Fruit fly (Drosophila melanogaster) whole organism, embryonic: ENCODE data around the gene CG18473.

Experiments
- Antp ChIP-seq: fragments of 200-800 bp; sonication (Bioruptor generic); optimal IDR thresholded peaks from 3 replicates; lab custom pipeline; 2016; ENCODE audit warnings: missing biosample characterization, missing genetic modification characterization
- CG11093 ChIP-seq: fragments of 200-800 bp; sonication (Bioruptor generic); IDR thresholded peaks from 3 replicates; pipeline ENCODE4 v1.3.6; 2022; ENCODE audit warnings: missing biosample characterization, missing genetic modification characterization
- CG11723 ChIP-seq: fragments of 200-800 bp; sonication (Bioruptor generic); optimal IDR thresholded peaks from 2 replicates; lab custom pipeline; 2017; ENCODE audit warnings: missing biosample characterization, mild to moderate bottlenecking, missing genetic modification characterization
- CG12104 ChIP-seq: fragments of 200-800 bp; sonication (Bioruptor generic); optimal IDR thresholded peaks from 3 replicates; lab custom pipeline; 2016; ENCODE audit warnings: missing biosample characterization, missing genetic modification characterization
- CG12299 ChIP-seq: fragments of 200-800 bp; sonication (Bioruptor generic); optimal IDR thresholded peaks from 2 replicates; lab custom pipeline; 2018; ENCODE audit warnings: missing biosample characterization, mild to moderate bottlenecking, missing genetic modification characterization
- CG14965 ChIP-seq: fragments of 200-800 bp; sonication (Bioruptor generic); optimal IDR thresholded peaks from 2 replicates; lab custom pipeline; 2016; ENCODE audit warnings: missing biosample characterization, missing genetic modification characterization, borderline replicate concordance
- CG15269 ChIP-seq: fragments of 200-800 bp; sonication (Bioruptor generic); optimal IDR thresholded peaks from 2 replicates; lab custom pipeline; 2018; ENCODE audit warnings: missing biosample characterization, mild to moderate bottlenecking, missing genetic modification characterization, moderate library complexity
- CG17186 ChIP-seq: fragments of 200-800 bp; sonication (Bioruptor generic); optimal IDR thresholded peaks from 3 replicates; lab custom pipeline; 2017; ENCODE audit warnings: missing biosample characterization, missing genetic modification reagents, missing genetic modification characterization
- CG17912 ChIP-seq: fragments of 200-800 bp; sonication (Bioruptor generic); optimal IDR thresholded peaks from 2 replicates; lab custom pipeline; 2018; ENCODE audit warnings: missing biosample characterization, mild to moderate bottlenecking, missing genetic modification characterization
- CG30020 ChIP-seq: fragments of 200-800 bp; optimal IDR thresholded peaks from 2 replicates; lab custom pipeline; 2019; ENCODE audit warnings: missing biosample characterization, mild to moderate bottlenecking, missing genetic modification characterization, moderate library complexity
- CG3163 ChIP-seq: fragments of 200-800 bp; sonication (Bioruptor generic); optimal IDR thresholded peaks from 3 replicates; lab custom pipeline; 2016; ENCODE audit warnings: missing biosample characterization, missing genetic modification characterization
- CG3847 ChIP-seq: fragments of 200-800 bp; sonication (Bioruptor generic); IDR thresholded peaks from 2 replicates; pipeline ENCODE4 v1.3.6; 2022; ENCODE audit warnings: missing biosample characterization, missing genetic modification characterization
- CG4707 ChIP-seq: fragments of 200-800 bp; sonication (Bioruptor generic); optimal IDR thresholded peaks from 2 replicates; lab custom pipeline; 2018; ENCODE audit warnings: missing biosample characterization, mild to moderate bottlenecking, missing genetic modification characterization, moderate library complexity
- CG4730 ChIP-seq: fragments of 200-800 bp; sonication (Bioruptor generic); IDR thresholded peaks from 2 replicates; pipeline ENCODE4 v1.3.6; 2022; ENCODE audit warnings: missing biosample characterization, missing genetic modification characterization
- CG6683 ChIP-seq: fragments of 200-800 bp; sonication (Bioruptor generic); optimal IDR thresholded peaks from 2 replicates; lab custom pipeline; 2017; ENCODE audit warnings: missing biosample characterization, mild to moderate bottlenecking, missing genetic modification characterization, missing genetic modification reagents
- CHES-1-like ChIP-seq: fragments of 200-800 bp; sonication (Bioruptor generic); optimal IDR thresholded peaks from 2 replicates; lab custom pipeline; 2016; ENCODE audit warnings: missing biosample characterization, missing genetic modification characterization
- CkIIα-i1 ChIP-seq: fragments of 200-800 bp; sonication (Bioruptor generic); IDR thresholded peaks from 2 replicates; pipeline ENCODE4 v1.3.6; 2022; ENCODE audit warnings: missing biosample characterization, missing genetic modification characterization
- E2f1 ChIP-seq: fragments of 200-800 bp; sonication (Bioruptor generic); IDR thresholded peaks from 2 replicates; pipeline ENCODE4 v1.3.6; 2022; ENCODE audit warnings: missing biosample characterization, missing genetic modification characterization
- Gug ChIP-seq: fragments of 200-800 bp; sonication (Bioruptor generic); IDR thresholded peaks from 4 replicates; pipeline ENCODE4 v1.3.6; 2022; ENCODE audit warnings: missing biosample characterization, missing genetic modification characterization
- HLH4C ChIP-seq: fragments of 200-800 bp; sonication (Bioruptor generic); IDR thresholded peaks from 3 replicates; pipeline ENCODE4 v1.3.6; 2022; ENCODE audit warnings: missing biosample characterization, missing genetic modification characterization; ENCODE audit not compliant: partially characterized antibody
- Hey ChIP-seq: fragments of 200-800 bp; sonication (Bioruptor generic); optimal IDR thresholded peaks from 3 replicates; lab custom pipeline; 2018; ENCODE audit warnings: missing biosample characterization, mild to moderate bottlenecking, missing genetic modification characterization
- Hsf ChIP-seq: fragments of 200-800 bp; sonication (Bioruptor generic); optimal IDR thresholded peaks from 3 replicates; lab custom pipeline; 2016; ENCODE audit warnings: missing biosample characterization, missing genetic modification characterization
- Kr ChIP-seq: fragments of 200-800 bp; sonication (Bioruptor generic); optimal IDR thresholded peaks from 2 replicates; lab custom pipeline; 2017; ENCODE audit warnings: missing biosample characterization, mild to moderate bottlenecking, missing genetic modification characterization
- Lhr ChIP-seq: fragments of 200-800 bp; sonication (Bioruptor generic); optimal IDR thresholded peaks from 3 replicates; lab custom pipeline; 2017; ENCODE audit warnings: mild to moderate bottlenecking, missing biosample characterization, missing genetic modification reagents, missing genetic modification characterization
- MESR4 ChIP-seq: fragments of 200-800 bp; sonication (Bioruptor generic); optimal IDR thresholded peaks from 2 replicates; lab custom pipeline; 2018; ENCODE audit warnings: missing biosample characterization, mild to moderate bottlenecking, missing genetic modification characterization, moderate library complexity
- Scr ChIP-seq: fragments of 200-800 bp; sonication (Bioruptor generic); IDR thresholded peaks from 2 replicates; pipeline ENCODE4 v1.3.6; 2022; ENCODE audit warnings: missing biosample characterization, missing genetic modification characterization; ENCODE audit not compliant: partially characterized antibody
- Side ChIP-seq: fragments of 200-800 bp; sonication (Bioruptor generic); optimal IDR thresholded peaks from 2 replicates; lab custom pipeline; 2016; ENCODE audit warnings: missing biosample characterization, missing genetic modification characterization
- Vsx1 ChIP-seq: fragments of 200-800 bp; sonication (Bioruptor generic); optimal IDR thresholded peaks from 2 replicates; lab custom pipeline; 2017; ENCODE audit warnings: missing biosample characterization, mild to moderate bottlenecking, missing genetic modification characterization, missing genetic modification reagents
- YL-1 ChIP-seq: fragments of 200-800 bp; sonication (Bioruptor generic); optimal IDR thresholded peaks from 3 replicates; lab custom pipeline; 2017; ENCODE audit warnings: missing biosample characterization, mild to moderate bottlenecking, missing genetic modification characterization
- ash1 ChIP-seq: fragments of 200-800 bp; sonication (Bioruptor generic); optimal IDR thresholded peaks from 2 replicates; lab custom pipeline; 2018; ENCODE audit warnings: missing biosample characterization, mild to moderate bottlenecking, missing genetic modification characterization
- bcd ChIP-seq: fragments of 200-800 bp; sonication (Bioruptor generic); optimal IDR thresholded peaks from 2 replicates; lab custom pipeline; 2017; ENCODE audit warnings: missing biosample characterization, mild to moderate bottlenecking, missing genetic modification characterization
- dan ChIP-seq: fragments of 200-800 bp; sonication (Bioruptor generic); IDR thresholded peaks from 2 replicates; pipeline ENCODE4 v1.3.6; 2022; ENCODE audit warnings: missing biosample characterization, missing genetic modification characterization
- eve ChIP-seq, 2 experiments: fragments of >200 bp; optimal IDR thresholded peaks; 2 replicates each; lab custom pipeline; 2017; ENCODE audit warnings: missing biosample characterization in 2 of 2, missing genetic modification characterization in 2 of 2
- fu2 ChIP-seq: fragments of 200-800 bp; sonication (Bioruptor generic); optimal IDR thresholded peaks from 2 replicates; lab custom pipeline; 2016; ENCODE audit warnings: missing biosample characterization, missing genetic modification characterization
- gsb-n ChIP-seq: fragments of 200-800 bp; sonication (Bioruptor generic); optimal IDR thresholded peaks from 3 replicates; lab custom pipeline; 2018; ENCODE audit warnings: missing biosample characterization, mild to moderate bottlenecking, missing genetic modification characterization
- kni ChIP-seq: fragments of 200-800 bp; sonication (Bioruptor generic); optimal IDR thresholded peaks from 3 replicates; lab custom pipeline; 2017; ENCODE audit warnings: mild to moderate bottlenecking, missing biosample characterization, missing genetic modification reagents, missing genetic modification characterization
- lmd ChIP-seq: fragments of 200-800 bp; sonication (Bioruptor generic); IDR thresholded peaks from 2 replicates; pipeline ENCODE4 v1.3.6; 2022; ENCODE audit warnings: missing biosample characterization, missing genetic modification characterization
- oc ChIP-seq: fragments of 200-800 bp; sonication (Bioruptor generic); optimal IDR thresholded peaks from 2 replicates; lab custom pipeline; 2018; ENCODE audit warnings: missing biosample characterization, mild to moderate bottlenecking, missing genetic modification characterization, moderate library complexity
- p53 ChIP-seq: fragments of 200-800 bp; sonication (Bioruptor generic); optimal IDR thresholded peaks from 2 replicates; lab custom pipeline; 2016; ENCODE audit warnings: missing biosample characterization, missing genetic modification characterization
- pho ChIP-seq: fragments of 200-800 bp; sonication (Bioruptor generic); optimal IDR thresholded peaks from 2 replicates; lab custom pipeline; 2016; ENCODE audit warnings: missing biosample characterization, missing genetic modification characterization
- phol ChIP-seq: fragments of 200-800 bp; sonication (Bioruptor generic); optimal IDR thresholded peaks from 3 replicates; lab custom pipeline; 2018; ENCODE audit warnings: missing biosample characterization, mild to moderate bottlenecking, missing genetic modification characterization, moderate library complexity
- pum ChIP-seq: fragments of 200-800 bp; sonication (Bioruptor generic); optimal IDR thresholded peaks from 2 replicates; lab custom pipeline; 2016; ENCODE audit warnings: missing biosample characterization, missing genetic modification characterization
- ro ChIP-seq: fragments of 200-800 bp; sonication (Bioruptor generic); IDR thresholded peaks from 2 replicates; pipeline ENCODE4 v1.3.6; 2022; ENCODE audit warnings: missing biosample characterization, missing genetic modification characterization
- row ChIP-seq: fragments of 200-800 bp; sonication (Bioruptor generic); IDR thresholded peaks from 3 replicates; pipeline ENCODE4 v1.3.6; 2022; ENCODE audit warnings: missing biosample characterization, missing genetic modification characterization
- ssp ChIP-seq: fragments of 200-800 bp; sonication (Bioruptor generic); IDR thresholded peaks from 2 replicates; pipeline ENCODE4 v1.3.6; 2022; ENCODE audit warnings: missing biosample characterization, missing genetic modification characterization
- tin ChIP-seq: fragments of 200-800 bp; sonication (Bioruptor generic); optimal IDR thresholded peaks from 3 replicates; lab custom pipeline; 2016; ENCODE audit warnings: missing biosample characterization, missing genetic modification characterization
- toy ChIP-seq: fragments of 200-800 bp; sonication (Bioruptor generic); IDR thresholded peaks from 2 replicates; pipeline ENCODE4 v1.3.6; 2022; ENCODE audit warnings: missing biosample characterization, missing genetic modification characterization
- trem ChIP-seq: fragments of 200-800 bp; optimal IDR thresholded peaks from 3 replicates; lab custom pipeline; 2019; ENCODE audit warnings: missing biosample characterization, mild to moderate bottlenecking, missing genetic modification characterization, moderate library complexity
- trh ChIP-seq: fragments of 200-800 bp; sonication (Bioruptor generic); optimal IDR thresholded peaks from 2 replicates; lab custom pipeline; 2016; ENCODE audit warnings: missing biosample characterization, missing genetic modification characterization
- twi ChIP-seq: fragments of 200-800 bp; optimal IDR thresholded peaks from 2 replicates; lab custom pipeline; 2019; ENCODE audit warnings: missing biosample characterization, mild to moderate bottlenecking, missing genetic modification characterization, moderate library complexity
- vvl ChIP-seq: fragments of 200-800 bp; sonication (Bioruptor generic); IDR thresholded peaks from 2 replicates; pipeline ENCODE4 v1.3.6; 2022; ENCODE audit warnings: missing biosample characterization, missing genetic modification characterization
- zfh2 ChIP-seq: fragments of 200-800 bp; sonication (Bioruptor generic); optimal IDR thresholded peaks from 2 replicates; lab custom pipeline; 2016; ENCODE audit warnings: missing biosample characterization, missing genetic modification characterization

CG18473 gene

DNA sequence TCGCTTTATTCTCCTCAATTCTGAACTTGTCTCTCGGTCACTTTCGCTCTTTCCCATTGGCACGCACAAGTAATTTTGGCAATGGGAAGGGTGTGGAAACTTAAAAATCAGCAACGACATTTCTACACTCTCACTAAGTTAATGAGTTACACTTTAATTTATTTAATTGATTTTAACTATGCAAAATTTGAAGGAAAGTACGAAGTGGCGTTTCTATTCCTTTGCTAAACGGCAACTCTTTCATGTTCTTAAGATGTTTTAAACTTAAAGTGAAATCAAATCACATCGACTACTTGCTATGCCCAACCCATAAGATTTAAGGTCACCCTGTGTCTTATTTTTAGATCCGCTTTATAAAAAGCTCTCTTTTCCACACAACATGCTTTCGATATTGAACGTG is 7.3 kb downstream of the CG18473 start (continued):
- TF ChIP-seq YL-1 (GFP tag; lab: Kevin White, UChicago), result peak; percentile 6
- TF ChIP-seq CG3163, result peak; percentile 8
- no peak for TF ChIP-seq Kr (GFP tag; lab: Kevin White, UChicago)
- no peak for TF ChIP-seq Vsx1 (GFP tag; lab: Kevin White, UChicago)
- TF ChIP-seq twi (tag; lab: Kevin White, UChicago), result no peak
- TF ChIP-seq Hsf (GFP tag; lab: Kevin White, UChicago), result peak; percentile 34
- TF ChIP-seq pho (GFP tag; lab: Kevin White, UChicago), result peak; percentile 55
- TF ChIP-seq kni (GFP tag; lab: Kevin White, UChicago), result no peak
- TF ChIP-seq eve (GFP tag; optimal IDR thresholded peaks at IDR 0.05; lab: Kevin White, UChicago), result no peak
- TF ChIP-seq HLH4C (GFP tag; lab: Robert Waterston, UW), result no peak
- TF ChIP-seq CG17912, result no peak
- TF ChIP-seq oc (tag; lab: Kevin White, UChicago), result no peak
- peak; percentile 23 for TF ChIP-seq Antp (GFP tag; lab: Kevin White, UChicago)
- TF ChIP-seq E2f1 (GFP tag; lab: Robert Waterston, UW), result peak; percentile 35; the same call in 1 of the 2 replicates
- TF ChIP-seq gsb-n, result no peak
- TF ChIP-seq Lhr, result no peak
- TF ChIP-seq vvl (GFP tag; lab: Robert Waterston, UW), result peak; percentile 54; the same call in 1 of the 2 replicates
- no peak for TF ChIP-seq CG30020 (tag; lab: Kevin White, UChicago)
- no peak for TF ChIP-seq ash1 (GFP tag; lab: Kevin White, UChicago)
- no peak for TF ChIP-seq trh
- peak; percentile 3 for TF ChIP-seq tin (GFP tag; lab: Kevin White, UChicago)
- TF ChIP-seq zfh2 (GFP tag; lab: Kevin White, UChicago), result peak; percentile 44
- TF ChIP-seq CG3847, result no peak; the same call in 1 of the 2 replicates
- TF ChIP-seq trem (tag; lab: Kevin White, UChicago), result no peak
- TF ChIP-seq CG4730 (GFP tag; lab: Robert Waterston, UW), result no peak
- peak; percentile 70; the same call in 1 of the 2 replicates for TF ChIP-seq lmd
- peak; percentile 5 for TF ChIP-seq CG11723 (GFP tag; lab: Kevin White, UChicago)
- TF ChIP-seq phol, result peak; percentile 44
- TF ChIP-seq row (GFP tag; lab: Robert Waterston, UW), result peak; percentile 85
- no peak for TF ChIP-seq CG14965 (GFP tag; lab: Kevin White, UChicago)
- TF ChIP-seq Scr, result no peak
- no peak for TF ChIP-seq ro
- TF ChIP-seq CkIIα-i1 (GFP tag; lab: Robert Waterston, UW), result no peak
- TF ChIP-seq Hey (tag; lab: Kevin White, UChicago), result no peak
- TF ChIP-seq MESR4 (GFP tag; lab: Kevin White, UChicago), result no peak
- no peak for TF ChIP-seq CG12299 (tag; lab: Kevin White, UChicago)
- peak; percentile 81 for TF ChIP-seq CG15269 (tag; lab: Kevin White, UChicago)
- TF ChIP-seq Gug (GFP tag; lab: Robert Waterston, UW), result 0 out of 4 replicates have a peak, but pooled peaks have one; percentile 3
- no peak for TF ChIP-seq CHES-1-like (GFP tag; lab: Kevin White, UChicago)
- no peak for TF ChIP-seq dan (GFP tag; lab: Robert Waterston, UW)
- no peak for TF ChIP-seq toy (GFP tag; lab: Robert Waterston, UW)
- no peak for TF ChIP-seq p53
- TF ChIP-seq fu2 (GFP tag; lab: Kevin White, UChicago), result peak; percentile 19
- peak; percentile 31; the same call in 1 of the 2 replicates for TF ChIP-seq ssp (GFP tag; lab: Robert Waterston, UW)
- no peak for TF ChIP-seq CG6683 (GFP tag; lab: Kevin White, UChicago)
- TF ChIP-seq Side (GFP tag; lab: Kevin White, UChicago), result no peak
- peak; percentile 10 for TF ChIP-seq CG12104
- TF ChIP-seq pum (GFP tag; lab: Kevin White, UChicago), result peak; percentile 25
- no peak for TF ChIP-seq CG4707 (GFP tag; lab: Kevin White, UChicago)
- TF ChIP-seq CG11093 (GFP tag; lab: Robert Waterston, UW), result no peak
- TF ChIP-seq CG17186 (GFP tag; lab: Kevin White, UChicago), result no peak
- TF ChIP-seq bcd (GFP tag; lab: Kevin White, UChicago), result peak; percentile 37
